Fruit fly (Drosophila melanogaster) whole organism, wandering third instar larva: ENCODE data around the gene CG13369.
"Not testable (repeated sequence)": the region's sequence is repeated elsewhere in the genome, so short reads cannot be mapped to it uniquely, and the experiment has no call there.

ENCODE experiments used
- Dfd ChIP-seq: fragments of >200 bp; optimal IDR thresholded peaks from 2 replicates; lab custom pipeline; 2017; ENCODE audit warnings: missing biosample characterization, missing genetic modification characterization
- Jra ChIP-seq: sonication (Bioruptor generic); optimal IDR thresholded peaks from 2 replicates; lab custom pipeline; 2016; ENCODE audit warnings: missing biosample characterization, missing genetic modification characterization
- Mio ChIP-seq: sonication (Bioruptor generic); optimal IDR thresholded peaks from 2 replicates; lab custom pipeline; 2016; ENCODE audit warnings: missing biosample characterization, missing genetic modification characterization
- Myc ChIP-seq: fragments of >200 bp; optimal IDR thresholded peaks from 2 replicates; lab custom pipeline; 2017
- fru ChIP-seq: fragments of 200-800 bp; sonication (Bioruptor generic); optimal IDR thresholded peaks from 3 replicates; lab custom pipeline; 2016; ENCODE audit warnings: missing biosample characterization, mild to moderate bottlenecking, missing genetic modification characterization
- h ChIP-seq: fragments of 200-800 bp; sonication (Bioruptor generic); optimal IDR thresholded peaks from 3 replicates; lab custom pipeline; 2016; ENCODE audit warnings: missing biosample characterization, mild to moderate bottlenecking, missing genetic modification characterization
- psq ChIP-seq: fragments of 200-800 bp; sonication (Bioruptor generic); optimal IDR thresholded peaks from 3 replicates; lab custom pipeline; 2017; ENCODE audit warnings: missing biosample characterization, mild to moderate bottlenecking, missing genetic modification characterization, moderate library complexity
- tai ChIP-seq: sonication (Bioruptor generic); optimal IDR thresholded peaks from 2 replicates; lab custom pipeline; 2016; ENCODE audit warnings: missing biosample characterization, missing genetic modification characterization

- TF ChIP-seq h (GFP tag; lab: Kevin White, UChicago); Mio; psq (GFP tag; lab: Kevin White, UChicago); fru (GFP tag; lab: Kevin White, UChicago); Dfd (GFP tag; lab: Kevin White, UChicago); tai (GFP tag; lab: Kevin White, UChicago); Jra (GFP tag; lab: Kevin White, UChicago); Myc (lab: Kevin White, UChicago): not testable (repeated sequence)
These were observed 21.2 kb downstream of the CG13369 start, which contains the start of gene CG13367 for dm6 chrX:644461-644860.
